Worm (Caenorhabditis elegans) whole organism, L2 larva: ENCODE measurements around the gene alh-6.

Experiments
- ZK546.5 ChIP-seq: sonication (generic microtip); optimal IDR thresholded peaks from 2 replicates; lab custom pipeline; 2017; ENCODE audit warnings: missing biosample characterization, missing genetic modification characterization
- aly-2 ChIP-seq: fragments of 150-350 bp; optimal IDR thresholded peaks from 2 replicates; lab custom pipeline; 2014; ENCODE audit warnings: missing biosample characterization, missing genetic modification characterization
- ama-1 ChIP-seq: fragments of 150-350 bp; optimal IDR thresholded peaks from 2 replicates; lab custom pipeline; 2018; ENCODE audit warnings: inconsistent platforms
- dmd-4 ChIP-seq: sonication (generic microtip); optimal IDR thresholded peaks from 2 replicates; lab custom pipeline; 2017; ENCODE audit warnings: missing biosample characterization, missing genetic modification characterization
- lsy-2 ChIP-seq, 2 experiments: fragments of 150-350 bp in 1 of 2; sonication (generic microtip) in 1 of 2; optimal IDR thresholded peaks; 2 replicates each; lab custom pipeline; 2014 to 2017; ENCODE audit warnings: missing biosample characterization in 2 of 2, missing genetic modification characterization in 2 of 2
- nhr-23 ChIP-seq: fragments of 150-350 bp; optimal IDR thresholded peaks from 2 replicates; lab custom pipeline; 2014; ENCODE audit warnings: missing biosample characterization, missing genetic modification reagents, missing genetic modification characterization
- ztf-4 ChIP-seq: fragments of 150-350 bp; optimal IDR thresholded peaks from 2 replicates; lab custom pipeline; 2014; ENCODE audit warnings: missing biosample characterization, missing genetic modification characterization

- TF ChIP-seq ZK546.5 (tag; lab: Kevin White, UChicago) (no peak), ztf-4 (tag; lab: Kevin White, UChicago) (no peak), dmd-4 (tag; lab: Kevin White, UChicago) (no peak), lsy-2 (tag; optimal IDR thresholded peaks at IDR 0.05; lab: Kevin White, UChicago) (no peak), aly-2 (tag; lab: Kevin White, UChicago) (no peak), nhr-23 (no peak), ama-1 (lab: Kevin White, UChicago) (no peak)
Measured at ce11 chrII:1340049-1340448, 30.1 kb upstream of the alh-6 start.
